Fruit fly (Drosophila melanogaster) whole organism, embryonic: ENCODE results near the gene CG43208.
A peak's percentile ranks its signal among the peaks of the same experiment; 100 is the strongest.

Source experiments
- Abd-B ChIP-seq: fragments of 200-800 bp; sonication (Bioruptor generic); optimal IDR thresholded peaks from 2 replicates; lab custom pipeline; 2018; ENCODE audit warnings: missing biosample characterization, mild to moderate bottlenecking, missing genetic modification characterization, moderate library complexity
- CG1233 ChIP-seq: fragments of 200-800 bp; sonication (Bioruptor generic); optimal IDR thresholded peaks from 4 replicates; lab custom pipeline; 2018; ENCODE audit warnings: missing biosample characterization, mild to moderate bottlenecking, missing genetic modification characterization
- CG14050 ChIP-seq: fragments of 200-800 bp; sonication (Bioruptor generic); IDR thresholded peaks from 3 replicates; pipeline ENCODE4 v1.3.6; 2022; ENCODE audit warnings: missing biosample characterization, missing genetic modification characterization
- CG1647 ChIP-seq: fragments of 200-800 bp; sonication (Bioruptor generic); optimal IDR thresholded peaks from 3 replicates; lab custom pipeline; 2016; ENCODE audit warnings: missing biosample characterization, missing genetic modification characterization
- CG17829 ChIP-seq: fragments of 200-800 bp; optimal IDR thresholded peaks from 2 replicates; lab custom pipeline; 2019; ENCODE audit warnings: missing biosample characterization, mild to moderate bottlenecking, missing genetic modification characterization, moderate library complexity
- CG18764 ChIP-seq: fragments of 200-800 bp; sonication (Bioruptor generic); optimal IDR thresholded peaks from 3 replicates; lab custom pipeline; 2016; ENCODE audit warnings: missing biosample characterization, missing genetic modification characterization
- CG31388 ChIP-seq: fragments of 200-800 bp; sonication (Bioruptor generic); optimal IDR thresholded peaks from 2 replicates; lab custom pipeline; 2016; ENCODE audit warnings: missing biosample characterization, missing genetic modification characterization
- CG31441 ChIP-seq: fragments of 200-800 bp; sonication (Bioruptor generic); IDR thresholded peaks from 2 replicates; pipeline ENCODE4 v1.3.6; 2022; ENCODE audit warnings: missing biosample characterization, missing genetic modification characterization
- CG32772 ChIP-seq: fragments of 200-800 bp; sonication (Bioruptor generic); IDR thresholded peaks from 2 replicates; pipeline ENCODE4 v1.3.6; 2022; ENCODE audit warnings: missing biosample characterization, missing genetic modification characterization
- CG34422 ChIP-seq: fragments of 200-800 bp; sonication (Bioruptor generic); IDR thresholded peaks from 3 replicates; pipeline ENCODE4 v1.3.6; 2022; ENCODE audit warnings: missing biosample characterization, missing genetic modification characterization
- CG4360 ChIP-seq: fragments of 200-800 bp; sonication (Bioruptor generic); IDR thresholded peaks from 2 replicates; pipeline ENCODE4 v1.3.6; 2022; ENCODE audit warnings: missing biosample characterization, missing genetic modification characterization
- CG6254 ChIP-seq: fragments of 200-800 bp; sonication (Bioruptor generic); optimal IDR thresholded peaks from 3 replicates; lab custom pipeline; 2017; ENCODE audit warnings: mild to moderate bottlenecking, missing biosample characterization, missing genetic modification reagents, missing genetic modification characterization
- CG6689 ChIP-seq: fragments of 200-800 bp; sonication (Bioruptor generic); IDR thresholded peaks from 2 replicates; pipeline ENCODE4 v1.3.6; 2022; ENCODE audit warnings: missing biosample characterization, missing genetic modification characterization
- CG8924 ChIP-seq: fragments of 200-800 bp; optimal IDR thresholded peaks from 3 replicates; lab custom pipeline; 2019; ENCODE audit warnings: missing biosample characterization, mild to moderate bottlenecking, missing genetic modification characterization, moderate library complexity
- CG9215 ChIP-seq: fragments of 200-800 bp; sonication (Bioruptor generic); IDR thresholded peaks from 2 replicates; pipeline ENCODE4 v1.3.6; 2022; ENCODE audit warnings: missing biosample characterization, missing genetic modification characterization
- CG9932 ChIP-seq: fragments of 200-800 bp; sonication (Bioruptor generic); IDR thresholded peaks from 2 replicates; pipeline ENCODE4 v1.3.6; 2022; ENCODE audit warnings: missing biosample characterization, missing genetic modification characterization
- CkIIα-i1 ChIP-seq: fragments of 200-800 bp; sonication (Bioruptor generic); IDR thresholded peaks from 2 replicates; pipeline ENCODE4 v1.3.6; 2022; ENCODE audit warnings: missing biosample characterization, missing genetic modification characterization
- Doc3 ChIP-seq: fragments of 200-800 bp; sonication (Bioruptor generic); IDR thresholded peaks from 3 replicates; pipeline ENCODE4 v1.3.6; 2022; ENCODE audit warnings: missing biosample characterization, missing genetic modification characterization; ENCODE audit not compliant: partially characterized antibody
- Fer2 ChIP-seq: fragments of 200-800 bp; sonication (Bioruptor generic); optimal IDR thresholded peaks from 2 replicates; lab custom pipeline; 2018; ENCODE audit warnings: missing biosample characterization, mild to moderate bottlenecking, missing genetic modification characterization, moderate library complexity
- Gug ChIP-seq: fragments of 200-800 bp; sonication (Bioruptor generic); IDR thresholded peaks from 4 replicates; pipeline ENCODE4 v1.3.6; 2022; ENCODE audit warnings: missing biosample characterization, missing genetic modification characterization
- HLH4C ChIP-seq: fragments of 200-800 bp; sonication (Bioruptor generic); IDR thresholded peaks from 3 replicates; pipeline ENCODE4 v1.3.6; 2022; ENCODE audit warnings: missing biosample characterization, missing genetic modification characterization; ENCODE audit not compliant: partially characterized antibody
- Hey ChIP-seq: fragments of 200-800 bp; sonication (Bioruptor generic); optimal IDR thresholded peaks from 3 replicates; lab custom pipeline; 2018; ENCODE audit warnings: missing biosample characterization, mild to moderate bottlenecking, missing genetic modification characterization
- MTF-1 ChIP-seq: fragments of 200-800 bp; sonication (Bioruptor generic); optimal IDR thresholded peaks from 2 replicates; lab custom pipeline; 2018; ENCODE audit warnings: missing biosample characterization, mild to moderate bottlenecking, missing genetic modification characterization, borderline replicate concordance
- Oaz ChIP-seq: fragments of 200-800 bp; sonication (Bioruptor generic); IDR thresholded peaks from 2 replicates; pipeline ENCODE4 v1.3.6; 2022; ENCODE audit warnings: missing biosample characterization, missing genetic modification characterization
- Six4 ChIP-seq: fragments of 200-800 bp; sonication (Bioruptor generic); optimal IDR thresholded peaks from 2 replicates; lab custom pipeline; 2016; ENCODE audit warnings: missing biosample characterization, missing genetic modification characterization
- al ChIP-seq: fragments of 200-800 bp; sonication (Bioruptor generic); IDR thresholded peaks from 2 replicates; pipeline ENCODE4 v1.3.6; 2022; ENCODE audit warnings: missing biosample characterization, missing genetic modification characterization
- ase ChIP-seq: fragments of 200-800 bp; sonication (Bioruptor generic); IDR thresholded peaks from 3 replicates; pipeline ENCODE4 v1.3.6; 2022; ENCODE audit warnings: missing biosample characterization, missing genetic modification characterization
- bbx ChIP-seq: fragments of 200-800 bp; sonication (Bioruptor generic); IDR thresholded peaks from 2 replicates; pipeline ENCODE4 v1.3.6; 2022; ENCODE audit warnings: missing biosample characterization, missing genetic modification characterization; ENCODE audit not compliant: partially characterized antibody
- cg ChIP-seq: fragments of 200-800 bp; sonication (Bioruptor generic); optimal IDR thresholded peaks from 3 replicates; lab custom pipeline; 2019; ENCODE audit warnings: missing biosample characterization, mild to moderate bottlenecking, missing genetic modification characterization, moderate library complexity
- chinmo ChIP-seq: fragments of 200-800 bp; sonication (Bioruptor generic); IDR thresholded peaks from 4 replicates; pipeline ENCODE4 v1.3.6; 2022; ENCODE audit warnings: missing biosample characterization, missing genetic modification characterization; ENCODE audit not compliant: partially characterized antibody
- da ChIP-seq: fragments of 200-800 bp; sonication (Bioruptor generic); optimal IDR thresholded peaks from 2 replicates; lab custom pipeline; 2016; ENCODE audit warnings: missing biosample characterization, missing genetic modification characterization
- danr ChIP-seq: fragments of 200-800 bp; sonication (Bioruptor generic); IDR thresholded peaks from 2 replicates; pipeline ENCODE4 v1.3.6; 2022; ENCODE audit warnings: missing biosample characterization, missing genetic modification characterization
- dpn ChIP-seq, 2 experiments: fragments of 200-800 bp; sonication (Bioruptor generic); optimal IDR thresholded peaks; 3 replicates each; lab custom pipeline; 2016; ENCODE audit warnings: missing biosample characterization in 2 of 2, missing genetic modification characterization in 2 of 2
- en ChIP-seq: fragments of 200-800 bp; sonication (Bioruptor generic); optimal IDR thresholded peaks from 2 replicates; lab custom pipeline; 2016; ENCODE audit warnings: missing biosample characterization, missing genetic modification characterization
- jigr1 ChIP-seq: fragments of 200-800 bp; sonication (Bioruptor generic); IDR thresholded peaks from 3 replicates; pipeline ENCODE4 v1.3.6; 2022; ENCODE audit warnings: missing biosample characterization, missing genetic modification characterization
- jing ChIP-seq: fragments of 200-800 bp; sonication (Bioruptor generic); optimal IDR thresholded peaks from 2 replicates; lab custom pipeline; 2018; ENCODE audit warnings: missing biosample characterization, mild to moderate bottlenecking, missing genetic modification characterization
- kay ChIP-seq: fragments of 200-800 bp; sonication (Bioruptor generic); optimal IDR thresholded peaks from 2 replicates; lab custom pipeline; 2016; ENCODE audit warnings: missing biosample characterization, missing genetic modification characterization
- lab ChIP-seq: fragments of 200-800 bp; sonication (Bioruptor generic); optimal IDR thresholded peaks from 3 replicates; lab custom pipeline; 2017; ENCODE audit warnings: missing biosample characterization, missing genetic modification characterization, mild to moderate bottlenecking, moderate library complexity, missing genetic modification reagents
- mirr ChIP-seq: fragments of 200-800 bp; sonication (Bioruptor generic); optimal IDR thresholded peaks from 3 replicates; lab custom pipeline; 2018; ENCODE audit warnings: missing biosample characterization, mild to moderate bottlenecking, missing genetic modification characterization
- pb ChIP-seq: fragments of 200-800 bp; sonication (Bioruptor generic); optimal IDR thresholded peaks from 3 replicates; lab custom pipeline; 2016; ENCODE audit warnings: missing biosample characterization, missing genetic modification characterization
- rib ChIP-seq: fragments of 200-800 bp; sonication (Bioruptor generic); IDR thresholded peaks from 2 replicates; pipeline ENCODE4 v1.3.6; 2022; ENCODE audit warnings: missing biosample characterization, missing genetic modification characterization
- sens ChIP-seq: fragments of 200-800 bp; sonication (Bioruptor generic); peaks from one replicate; lab custom pipeline; 2016; ENCODE audit warnings: missing biosample characterization, missing genetic modification characterization
- slou ChIP-seq: fragments of 200-800 bp; sonication (Bioruptor generic); optimal IDR thresholded peaks from 3 replicates; lab custom pipeline; 2016; ENCODE audit warnings: missing biosample characterization, missing genetic modification characterization
- sna ChIP-seq: fragments of 200-800 bp; sonication (Bioruptor generic); IDR thresholded peaks from 2 replicates; pipeline ENCODE4 v1.3.6; 2022; ENCODE audit warnings: missing biosample characterization, missing genetic modification characterization; ENCODE audit not compliant: partially characterized antibody
- tx ChIP-seq: fragments of 200-800 bp; sonication (Bioruptor generic); optimal IDR thresholded peaks from 2 replicates; lab custom pipeline; 2016; ENCODE audit warnings: missing biosample characterization, missing genetic modification characterization
- unpg ChIP-seq: fragments of 200-800 bp; sonication (Bioruptor generic); optimal IDR thresholded peaks from 3 replicates; lab custom pipeline; 2018; ENCODE audit warnings: missing biosample characterization, mild to moderate bottlenecking, missing genetic modification characterization, moderate library complexity
- vfl ChIP-seq: fragments of 200-800 bp; sonication (Bioruptor generic); optimal IDR thresholded peaks from 2 replicates; lab custom pipeline; 2016; ENCODE audit warnings: missing biosample characterization, missing genetic modification characterization
- vnd ChIP-seq: fragments of 200-800 bp; sonication (Bioruptor generic); IDR thresholded peaks from 3 replicates; pipeline ENCODE4 v1.3.6; 2022; ENCODE audit warnings: missing biosample characterization, missing genetic modification characterization; ENCODE audit not compliant: partially characterized antibody
- wdn ChIP-seq: fragments of 200-800 bp; sonication (Bioruptor generic); IDR thresholded peaks from 2 replicates; pipeline ENCODE4 v1.3.6; 2022; ENCODE audit warnings: missing biosample characterization, missing genetic modification characterization
- zen ChIP-seq: fragments of 200-800 bp; sonication (Bioruptor generic); optimal IDR thresholded peaks from 3 replicates; lab custom pipeline; 2018; ENCODE audit warnings: missing biosample characterization, mild to moderate bottlenecking, missing genetic modification characterization, moderate library complexity
- zen2 ChIP-seq: fragments of 200-800 bp; sonication (Bioruptor generic); IDR thresholded peaks from 3 replicates; pipeline ENCODE4 v1.3.6; 2022; ENCODE audit warnings: missing biosample characterization, missing genetic modification characterization; ENCODE audit not compliant: partially characterized antibody

Gene CG43208

DNA sequence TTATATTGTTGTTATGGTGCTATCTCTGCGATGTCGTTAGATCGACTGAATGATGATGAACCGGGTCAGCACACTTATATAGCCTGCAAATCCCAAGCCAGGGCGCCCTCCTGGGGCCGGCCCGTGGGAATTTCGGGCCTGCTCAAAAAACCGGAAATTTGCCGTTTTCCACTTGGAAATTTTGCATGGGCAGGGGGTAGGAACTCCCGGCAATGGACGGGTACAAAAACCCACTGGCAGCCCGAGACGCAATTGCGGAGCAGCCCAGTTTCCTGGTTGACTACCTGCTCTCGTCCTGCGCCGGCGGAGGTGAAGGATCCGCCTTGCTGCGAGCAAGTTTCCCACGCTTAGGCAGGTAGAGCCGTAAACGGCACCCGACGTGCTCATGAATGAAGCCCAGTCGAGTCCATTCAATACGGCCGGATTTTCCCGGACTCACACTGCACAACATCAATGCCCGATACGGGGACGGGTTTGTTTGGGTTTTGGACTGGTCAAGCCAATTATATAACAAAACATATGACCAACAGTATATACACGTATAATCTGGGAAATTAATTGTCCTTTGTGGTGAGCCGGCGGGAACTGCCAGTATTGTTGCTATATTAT, 10.0 kb upstream of the CG43208 start, which contains the start of gene wntD (continued):
- TF ChIP-seq zen (peak; percentile 42), Six4 (GFP tag; lab: Kevin White, UChicago) (no peak), al (no peak), Oaz (no peak), Doc3 (GFP tag; lab: Robert Waterston, UW) (no peak), Gug (no peak), HLH4C (GFP tag; lab: Robert Waterston, UW) (no peak), pb (GFP tag; lab: Kevin White, UChicago) (no peak), mirr (GFP tag; lab: Kevin White, UChicago) (no peak), wdn (GFP tag; lab: Robert Waterston, UW) (no peak), CG8924 (tag; lab: Kevin White, UChicago) (no peak), CG1647 (GFP tag; lab: Kevin White, UChicago) (no peak), CG17829 (tag; lab: Kevin White, UChicago) (no peak), CG6689 (GFP tag; lab: Robert Waterston, UW) (no peak), CG14050 (GFP tag; lab: Robert Waterston, UW) (no peak), danr (no peak), sens (GFP tag; lab: Kevin White, UChicago) (peak; percentile 4), CG31388 (GFP tag; lab: Kevin White, UChicago) (no peak), Fer2 (tag; lab: Kevin White, UChicago) (no peak), unpg (GFP tag; lab: Kevin White, UChicago) (no peak), CG9932 (0 out of 2 replicates have a peak, but pooled peaks have one; percentile 17), CkIIα-i1 (GFP tag; lab: Robert Waterston, UW) (no peak)

DNA sequence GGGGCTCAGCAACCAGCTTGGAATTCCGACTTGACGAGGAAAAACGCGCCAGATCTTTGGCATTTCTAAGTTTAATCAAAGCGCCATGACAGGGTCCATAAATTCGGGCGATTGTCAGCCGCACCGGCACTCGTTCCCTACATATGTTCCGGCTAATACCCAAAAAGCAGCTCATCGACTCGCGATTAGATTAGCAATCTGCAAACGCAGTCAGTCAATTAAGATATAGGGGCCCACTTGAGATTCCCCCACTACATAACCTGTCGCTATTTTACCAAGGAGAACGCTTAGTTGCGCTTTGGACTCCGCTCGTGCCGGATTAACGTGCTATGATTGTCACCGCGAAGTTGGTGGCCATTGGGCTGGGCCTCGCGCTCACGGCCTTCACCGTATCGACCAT, 8.8 kb upstream of the CG43208 start, which contains the start of gene CG8773:
CG8773 (plus strand) TSS at position 288 of the 400 bp plus-strand sequence.
- TF ChIP-seq ase, result no peak
- no peak for TF ChIP-seq CG6689 (GFP tag; lab: Robert Waterston, UW)
- no peak for TF ChIP-seq chinmo (GFP tag; lab: Robert Waterston, UW)
- no peak for TF ChIP-seq zen2 (GFP tag; lab: Robert Waterston, UW)
- no peak for TF ChIP-seq cg (GFP tag; lab: Kevin White, UChicago)
- no peak for TF ChIP-seq rib
- TF ChIP-seq bbx (GFP tag; lab: Robert Waterston, UW), result no peak
- no peak for TF ChIP-seq Abd-B (GFP tag; lab: Kevin White, UChicago)
- no peak for TF ChIP-seq dpn (GFP tag; optimal IDR thresholded peaks at IDR 0.05; lab: Kevin White, UChicago)
- TF ChIP-seq en (GFP tag; lab: Kevin White, UChicago), result no peak
- no peak for TF ChIP-seq CG9215 (GFP tag; lab: Robert Waterston, UW)
- no peak for TF ChIP-seq da (GFP tag; lab: Kevin White, UChicago)
- TF ChIP-seq CG34422 (GFP tag; lab: Robert Waterston, UW), result no peak
- no peak for TF ChIP-seq CG32772
- TF ChIP-seq CG4360 (GFP tag; lab: Robert Waterston, UW), result no peak
- TF ChIP-seq jing (GFP tag; lab: Kevin White, UChicago), result no peak
- TF ChIP-seq jigr1 (GFP tag; lab: Robert Waterston, UW), result no peak
- TF ChIP-seq vfl (GFP tag; lab: Kevin White, UChicago), result no peak
- no peak for TF ChIP-seq CG18764
- TF ChIP-seq Hey (tag; lab: Kevin White, UChicago), result peak; percentile 51
- TF ChIP-seq tx, result no peak
- peak; percentile 8 for TF ChIP-seq lab (GFP tag; lab: Kevin White, UChicago)
- no peak for TF ChIP-seq wdn (GFP tag; lab: Robert Waterston, UW)
- TF ChIP-seq CG31441, result no peak
- TF ChIP-seq CG1233 (GFP tag; lab: Kevin White, UChicago), result no peak
- no peak for TF ChIP-seq kay
- 0 out of 3 replicates have a peak, but pooled peaks have one; percentile 41 for TF ChIP-seq vnd (GFP tag; lab: Robert Waterston, UW)
- TF ChIP-seq CG6254 (GFP tag; lab: Kevin White, UChicago), result no peak
- TF ChIP-seq MTF-1 (GFP tag; lab: Kevin White, UChicago), result no peak
- no peak for TF ChIP-seq slou (GFP tag; lab: Kevin White, UChicago)
- TF ChIP-seq sna (GFP tag; lab: Robert Waterston, UW), result no peak
